Worm (Caenorhabditis elegans) whole organism, young adult: ENCODE measurements around the gene Y46G5A.47.

ENCODE experiments used
- B0019.2 ChIP-seq: fragments of 200-800 bp; sonication (Bioruptor generic); conservative IDR thresholded peaks from 2 replicates; pipeline ENCODE4 v1.3.6; 2022; ENCODE audit warnings: missing genetic modification reagents, missing genetic modification characterization, missing compliant biosample characterization
- F52B5.7 ChIP-seq: sonication (generic microtip); optimal IDR thresholded peaks from 2 replicates; lab custom pipeline; 2016; ENCODE audit warnings: mild to moderate bottlenecking, missing genetic modification characterization, missing compliant biosample characterization
- K11D2.4 ChIP-seq: fragments of 200-800 bp; sonication (Bioruptor generic); IDR thresholded peaks from 2 replicates; pipeline ENCODE4 v1.3.6; 2022; ENCODE audit warnings: missing genetic modification reagents, missing genetic modification characterization, missing compliant biosample characterization
- K12H6.12 ChIP-seq: fragments of 200-800 bp; sonication (Bioruptor generic); optimal IDR thresholded peaks from 2 replicates; lab custom pipeline; 2018; ENCODE audit warnings: mild to moderate bottlenecking, missing genetic modification characterization, missing compliant biosample characterization
- Y53F4B.3 ChIP-seq: fragments of 200-800 bp; sonication (Bioruptor generic); IDR thresholded peaks from 2 replicates; pipeline ENCODE4 v1.3.6; 2022; ENCODE audit warnings: missing genetic modification reagents, missing genetic modification characterization, missing compliant biosample characterization
- Y56A3A.18 ChIP-seq: fragments of 200-800 bp; sonication (Bioruptor generic); IDR thresholded peaks from 2 replicates; pipeline ENCODE4 v1.3.6; 2022; ENCODE audit warnings: missing genetic modification reagents, missing genetic modification characterization, missing compliant biosample characterization
- aptf-3 ChIP-seq: fragments of 200-800 bp; sonication (Bioruptor generic); IDR thresholded peaks from 2 replicates; pipeline ENCODE4 v1.3.6; 2022; ENCODE audit warnings: missing genetic modification characterization, missing compliant biosample characterization
- atf-7 ChIP-seq: sonication (generic microtip); optimal IDR thresholded peaks from 2 replicates; lab custom pipeline; 2017; ENCODE audit warnings: mild to moderate bottlenecking, missing genetic modification characterization, missing compliant biosample characterization
- cebp-1 ChIP-seq, 2 experiments: fragments of 200-800 bp in 1 of 2; sonication (Bioruptor generic) in 1 of 2; sonication (generic microtip) in 1 of 2; IDR thresholded peaks in 1 of 2; optimal IDR thresholded peaks in 1 of 2; 2 replicates each; pipeline versions ENCODE4 v1.3.6 to Lab custom; 2017 to 2022; ENCODE audit warnings: missing compliant biosample characterization in 2 of 2, missing genetic modification characterization in 2 of 2, mild to moderate bottlenecking in 1 of 2, missing genetic modification reagents in 1 of 2, moderate library complexity in 1 of 2
- cebp-2 ChIP-seq: fragments of 200-800 bp; sonication (Bioruptor generic); IDR thresholded peaks from 2 replicates; pipeline ENCODE4 v1.3.6; 2022; ENCODE audit warnings: missing genetic modification characterization, missing compliant biosample characterization
- ceh-100 ChIP-seq: fragments of 200-800 bp; sonication (Bioruptor generic); IDR thresholded peaks from 2 replicates; pipeline ENCODE4 v1.3.6; 2022; ENCODE audit warnings: missing genetic modification reagents, missing genetic modification characterization, missing compliant biosample characterization
- ceh-91 ChIP-seq: fragments of 200-800 bp; sonication (Bioruptor generic); IDR thresholded peaks from 2 replicates; pipeline ENCODE4 v1.3.6; 2022; ENCODE audit warnings: missing genetic modification reagents, missing genetic modification characterization, missing compliant biosample characterization
- dox-1 ChIP-seq: fragments of 200-800 bp; sonication (Bioruptor generic); IDR thresholded peaks from 2 replicates; pipeline ENCODE4 v1.3.6; 2022; ENCODE audit warnings: missing genetic modification reagents, missing genetic modification characterization, missing compliant biosample characterization
- dpl-1 ChIP-seq: fragments of 150-350 bp; optimal IDR thresholded peaks from 2 replicates; lab custom pipeline; 2014; ENCODE audit warnings: missing biosample characterization, missing genetic modification reagents, missing genetic modification characterization
- efl-1 ChIP-seq: fragments of 150-350 bp; optimal IDR thresholded peaks from 2 replicates; lab custom pipeline; 2014; ENCODE audit warnings: missing biosample characterization, missing genetic modification reagents, missing genetic modification characterization
- egrh-3 ChIP-seq: fragments of 200-800 bp; sonication (Bioruptor generic); IDR thresholded peaks from 2 replicates; pipeline ENCODE4 v1.3.6; 2022; ENCODE audit warnings: missing genetic modification reagents, missing genetic modification characterization, missing compliant biosample characterization
- ets-4 ChIP-seq: fragments of 200-800 bp; sonication (Bioruptor generic); optimal IDR thresholded peaks from 2 replicates; lab custom pipeline; 2018; ENCODE audit warnings: mild to moderate bottlenecking, missing genetic modification characterization, missing compliant biosample characterization
- hlh-12 ChIP-seq: sonication (generic microtip); optimal IDR thresholded peaks from 2 replicates; lab custom pipeline; 2016; ENCODE audit warnings: missing genetic modification characterization, missing compliant biosample characterization
- lin-54 ChIP-seq: fragments of 200-800 bp; sonication (Bioruptor generic); optimal IDR thresholded peaks from 2 replicates; lab custom pipeline; 2018; ENCODE audit warnings: mild to moderate bottlenecking, missing genetic modification characterization, missing compliant biosample characterization
- lsy-27 ChIP-seq: sonication (generic microtip); optimal IDR thresholded peaks from 2 replicates; lab custom pipeline; 2017; ENCODE audit warnings: missing genetic modification characterization, mild to moderate bottlenecking, missing compliant biosample characterization, antibody characterized with exemption, missing genotype, borderline replicate concordance; ENCODE audit not compliant: insufficient read depth
- madf-10 ChIP-seq: sonication (generic microtip); optimal IDR thresholded peaks from 2 replicates; lab custom pipeline; 2016; ENCODE audit warnings: mild to moderate bottlenecking, missing genetic modification characterization, missing compliant biosample characterization
- madf-8 ChIP-seq: fragments of 200-800 bp; sonication (Bioruptor generic); conservative IDR thresholded peaks from 2 replicates; pipeline ENCODE4 v1.3.6; 2022; ENCODE audit warnings: missing genetic modification reagents, missing genetic modification characterization, missing compliant biosample characterization
- mcd-1 ChIP-seq: fragments of 200-800 bp; sonication (Bioruptor generic); IDR thresholded peaks from 2 replicates; pipeline ENCODE4 v1.3.6; 2022; ENCODE audit warnings: missing genetic modification reagents, missing genetic modification characterization, missing compliant biosample characterization
- nfya-1 ChIP-seq: sonication (generic microtip); optimal IDR thresholded peaks from 2 replicates; lab custom pipeline; 2017; ENCODE audit warnings: antibody characterized with exemption, missing compliant biosample characterization, missing genetic modification characterization, borderline replicate concordance; ENCODE audit not compliant: insufficient read depth
- nfyb-1 ChIP-seq: fragments of 200-800 bp; sonication (Bioruptor generic); IDR thresholded peaks from 2 replicates; pipeline ENCODE4 v1.3.6; 2022; ENCODE audit warnings: missing genetic modification reagents, missing genetic modification characterization, missing compliant biosample characterization
- nhr-179 ChIP-seq: sonication (generic microtip); optimal IDR thresholded peaks from 2 replicates; lab custom pipeline; 2016; ENCODE audit warnings: mild to moderate bottlenecking, missing genetic modification characterization, missing compliant biosample characterization
- nhr-80 ChIP-seq: sonication (generic microtip); optimal IDR thresholded peaks from 2 replicates; lab custom pipeline; 2016; ENCODE audit warnings: missing genetic modification characterization, missing compliant biosample characterization
- snpc-3.4 ChIP-seq: sonication (generic microtip); optimal IDR thresholded peaks from 2 replicates; lab custom pipeline; 2017; ENCODE audit warnings: missing genetic modification characterization, mild to moderate bottlenecking, missing compliant biosample characterization, antibody characterized with exemption, moderate library complexity, missing genotype, missing genetic modification reagents
- sptf-2 ChIP-seq: fragments of 200-800 bp; sonication (Bioruptor generic); optimal IDR thresholded peaks from 2 replicates; lab custom pipeline; 2018; ENCODE audit warnings: mild to moderate bottlenecking, missing genetic modification characterization, missing compliant biosample characterization
- tlf-1 ChIP-seq: fragments of 200-800 bp; sonication (Bioruptor generic); optimal IDR thresholded peaks from 2 replicates; lab custom pipeline; 2018; ENCODE audit warnings: mild to moderate bottlenecking, missing genetic modification characterization, missing compliant biosample characterization
- unc-62 ChIP-seq: fragments of 150-350 bp; optimal IDR thresholded peaks from 2 replicates; lab custom pipeline; 2014; ENCODE audit warnings: missing biosample characterization, missing genetic modification reagents, missing genetic modification characterization
- zim-3 ChIP-seq: sonication (generic microtip); optimal IDR thresholded peaks from 2 replicates; lab custom pipeline; 2017; ENCODE audit warnings: mild to moderate bottlenecking, missing genetic modification characterization, moderate library complexity, missing compliant biosample characterization
- ztf-25 ChIP-seq: fragments of 200-800 bp; sonication (Bioruptor generic); IDR thresholded peaks from 2 replicates; pipeline ENCODE4 v1.3.6; 2022; ENCODE audit warnings: missing genetic modification reagents, missing genetic modification characterization, missing compliant biosample characterization

The Y46G5A.47 gene

ce11 chrII:12824463-12824862, 19.4 kb upstream of the Y46G5A.47 start:
- TF ChIP-seq B0019.2 = no peak
- TF ChIP-seq egrh-3 (GFP tag; lab: Robert Waterston, UW) = 0 out of 2 replicates have a peak, but pooled peaks have one; percentile 6

- TF ChIP-seq F52B5.7 (tag; lab: Kevin White, UChicago) (no peak), nhr-80 (tag; lab: Kevin White, UChicago) (peak; percentile 41)
Observed at ce11 chrII:12823437-12823836, 18.3 kb upstream of the Y46G5A.47 start, which contains the start of gene Y46G5A.36. Y46G5A.36 (plus strand) TSS chrII:12823679.

ce11 chrII:12819979-12820378, 14.9 kb upstream of the Y46G5A.47 start:
- TF ChIP-seq nhr-179 (tag; lab: Kevin White, UChicago) = no peak

- no peak for TF ChIP-seq unc-62 (GFP tag; lab: Kevin White, UChicago)
- TF ChIP-seq nfyb-1 = no peak
- no peak for TF ChIP-seq nfya-1
- no peak for TF ChIP-seq egrh-3 (GFP tag; lab: Robert Waterston, UW)
- no peak for TF ChIP-seq ets-4 (GFP tag; lab: Kevin White, UChicago)
- TF ChIP-seq efl-1 (GFP tag; lab: Kevin White, UChicago) = no peak
Observed at ce11 chrII:12818488-12818887, 13.4 kb upstream of the Y46G5A.47 start, which contains the start of gene Y46G5A.22. Y46G5A.22 (minus strand) TSS chrII:12818588.

- no peak for TF ChIP-seq Y53F4B.3 (GFP tag; lab: Robert Waterston, UW)
- peak; percentile 76 for TF ChIP-seq nhr-80 (tag; lab: Kevin White, UChicago)
- no peak for TF ChIP-seq madf-10 (tag; lab: Kevin White, UChicago)
- TF ChIP-seq sptf-2 (GFP tag; lab: Kevin White, UChicago) = no peak
- 0 out of 2 replicates have a peak, but pooled peaks have one; percentile 27 for TF ChIP-seq mcd-1 (GFP tag; lab: Robert Waterston, UW)
- TF ChIP-seq K11D2.4 (GFP tag; lab: Robert Waterston, UW) = no peak
- TF ChIP-seq cebp-2 (GFP tag; lab: Robert Waterston, UW) = no peak
- no peak for TF ChIP-seq lin-54 (GFP tag; lab: Kevin White, UChicago)
- TF ChIP-seq cebp-1 (GFP tag; IDR thresholded peaks at IDR 0.05; lab: Robert Waterston, UW) = no peak
- TF ChIP-seq cebp-1 (tag; optimal IDR thresholded peaks at IDR 0.05; lab: Kevin White, UChicago) = no peak
- no peak for TF ChIP-seq zim-3 (tag; lab: Kevin White, UChicago)
- TF ChIP-seq Y56A3A.18 (GFP tag; lab: Robert Waterston, UW) = no peak
- TF ChIP-seq atf-7 (tag; lab: Kevin White, UChicago) = peak; percentile 23
Observed at ce11 chrII:12816412-12817146, 11.5 kb upstream of the Y46G5A.47 start, which contains the start of gene acl-7. acl-7 (minus strand) TSS chrII:12816462.

- TF ChIP-seq madf-8 (GFP tag; lab: Robert Waterston, UW) = no peak
- no peak for TF ChIP-seq snpc-3.4 (tag; lab: Kevin White, UChicago)
- TF ChIP-seq dox-1 (GFP tag; lab: Robert Waterston, UW) = no peak
- no peak for TF ChIP-seq tlf-1 (GFP tag; lab: Kevin White, UChicago)
- TF ChIP-seq nfyb-1 = no peak
- no peak for TF ChIP-seq hlh-12 (tag; lab: Kevin White, UChicago)
- no peak for TF ChIP-seq lsy-27
- no peak for TF ChIP-seq unc-62 (GFP tag; lab: Kevin White, UChicago)
- no peak for TF ChIP-seq ceh-91
- no peak for TF ChIP-seq ztf-25 (GFP tag; lab: Robert Waterston, UW)
- no peak for TF ChIP-seq ceh-100 (GFP tag; lab: Robert Waterston, UW)
- no peak for TF ChIP-seq K12H6.12 (tag; lab: Kevin White, UChicago)
- TF ChIP-seq dpl-1 = no peak
- no peak for TF ChIP-seq aptf-3 (GFP tag; lab: Robert Waterston, UW)
Observed at ce11 chrII:12813253-12813652, 8.1 kb upstream of the Y46G5A.47 start.
